Worm (Caenorhabditis elegans) whole organism, L2 larva: Measurements from ENCODE around the gene D1025.10.

Experiments
- F13H6.1 ChIP-seq: sonication (generic microtip); optimal IDR thresholded peaks from 2 replicates; lab custom pipeline; 2016; ENCODE audit warnings: missing genetic modification characterization, missing compliant biosample characterization
- blmp-1 ChIP-seq: sonication (generic microtip); optimal IDR thresholded peaks from 2 replicates; lab custom pipeline; 2017; ENCODE audit warnings: missing genetic modification characterization, mild to moderate bottlenecking, missing compliant biosample characterization, antibody characterized with exemption, moderate library complexity; ENCODE audit not compliant: insufficient read depth
- elt-3 ChIP-seq: sonication (generic microtip); optimal IDR thresholded peaks from 2 replicates; lab custom pipeline; 2017; ENCODE audit warnings: missing biosample characterization, missing genetic modification characterization
- lin-13 ChIP-seq: fragments of 150-350 bp; optimal IDR thresholded peaks from 2 replicates; lab custom pipeline; 2014; ENCODE audit warnings: missing biosample characterization, missing genetic modification reagents, missing genetic modification characterization
- mdl-1 ChIP-seq, 2 experiments: fragments of 150-350 bp in 1 of 2; sonication (generic microtip) in 1 of 2; optimal IDR thresholded peaks; 2 replicates each; lab custom pipeline; 2017; ENCODE audit warnings: missing biosample characterization in 2 of 2, missing genetic modification characterization in 2 of 2
- nhr-11 ChIP-seq: fragments of 150-350 bp; optimal IDR thresholded peaks from 2 replicates; lab custom pipeline; 2014; ENCODE audit warnings: missing biosample characterization, missing genetic modification characterization
- nhr-12 ChIP-seq: fragments of 150-350 bp; optimal IDR thresholded peaks from 2 replicates; lab custom pipeline; 2014; ENCODE audit warnings: missing biosample characterization, missing genetic modification characterization
- nhr-25 ChIP-seq: fragments of 150-350 bp; sonication (generic microtip); optimal IDR thresholded peaks from 3 replicates; lab custom pipeline; 2014; ENCODE audit warnings: missing biosample characterization, missing genetic modification characterization
- peb-1 ChIP-seq: fragments of 150-350 bp; optimal IDR thresholded peaks from 2 replicates; lab custom pipeline; 2014; ENCODE audit warnings: missing biosample characterization, missing genetic modification characterization
- unc-62 ChIP-seq: fragments of 150-350 bp; optimal IDR thresholded peaks from 2 replicates; lab custom pipeline; 2014; ENCODE audit warnings: missing biosample characterization, missing genetic modification reagents, missing genetic modification characterization
- zag-1 ChIP-seq: fragments of 150-350 bp; optimal IDR thresholded peaks from 2 replicates; lab custom pipeline; 2014; ENCODE audit warnings: missing biosample characterization, missing genetic modification characterization
- ztf-1 ChIP-seq: fragments of 200-800 bp; sonication (Bioruptor generic); conservative IDR thresholded peaks from 2 replicates; pipeline ENCODE4 v1.3.6; 2022; ENCODE audit warnings: missing genetic modification characterization, missing compliant biosample characterization

DNA sequence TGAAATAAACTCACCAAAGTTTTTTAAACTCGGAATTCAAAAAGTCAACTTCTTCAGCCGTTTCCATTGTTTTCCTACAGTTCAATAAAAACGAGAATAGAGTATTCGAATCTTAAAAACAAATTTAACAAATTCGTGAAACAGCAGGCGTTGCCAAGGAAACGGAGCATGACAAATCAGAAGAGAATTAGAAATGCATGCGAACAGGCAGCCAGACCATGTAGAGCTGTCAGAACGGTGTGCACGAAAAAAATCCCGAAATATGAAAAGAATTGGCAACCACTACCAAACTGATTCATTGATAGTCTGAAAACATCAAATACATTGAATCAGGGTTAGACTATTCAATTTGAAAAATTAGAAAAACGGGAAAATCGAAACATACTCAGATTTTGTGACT, 25.3 kb downstream of the D1025.10 start, which contains the start of gene fbxa-81:
- TF ChIP-seq nhr-11: no peak
- TF ChIP-seq blmp-1: no peak
- TF ChIP-seq nhr-25 (tag; lab: Kevin White, UChicago): no peak
- TF ChIP-seq ztf-1 (GFP tag; lab: Robert Waterston, UW): no peak
- no peak for TF ChIP-seq nhr-12 (tag; lab: Kevin White, UChicago)
- TF ChIP-seq zag-1 (tag; lab: Kevin White, UChicago): no peak
- TF ChIP-seq mdl-1 (tag; optimal IDR thresholded peaks at IDR 0.05; lab: Kevin White, UChicago): no peak
- no peak for TF ChIP-seq lin-13 (GFP tag; lab: Kevin White, UChicago)
- TF ChIP-seq F13H6.1 (tag; lab: Kevin White, UChicago): no peak
- TF ChIP-seq elt-3 (tag; lab: Kevin White, UChicago): no peak
- TF ChIP-seq peb-1 (tag; lab: Kevin White, UChicago): no peak
- TF ChIP-seq unc-62 (GFP tag; lab: Kevin White, UChicago): no peak
